Fruit fly (Drosophila melanogaster) whole organism, wandering third instar larva: ENCODE results near the gene btz.

Experiments used
- Hr78 ChIP-seq: fragments of >200 bp; optimal IDR thresholded peaks from 2 replicates; lab custom pipeline; 2017; ENCODE audit warnings: missing biosample characterization, missing genetic modification characterization
- Rel ChIP-seq, 2 experiments: fragments of 200-800 bp; sonication (Bioruptor generic) in 1 of 2; optimal IDR thresholded peaks; 2 replicates in 1 of 2; 3 replicates in 1 of 2; lab custom pipeline; 2016 to 2019; ENCODE audit warnings: mild to moderate bottlenecking in 2 of 2, missing biosample characterization in 2 of 2, missing genetic modification characterization in 2 of 2, moderate library complexity in 1 of 2
- psq ChIP-seq: fragments of 200-800 bp; sonication (Bioruptor generic); optimal IDR thresholded peaks from 3 replicates; lab custom pipeline; 2017; ENCODE audit warnings: missing biosample characterization, mild to moderate bottlenecking, missing genetic modification characterization, moderate library complexity
- usp ChIP-seq: fragments of >200 bp; optimal IDR thresholded peaks from 2 replicates; lab custom pipeline; 2017; ENCODE audit warnings: missing biosample characterization, missing genetic modification characterization

- TF ChIP-seq psq (GFP tag; lab: Kevin White, UChicago) (no peak), Rel (GFP tag; optimal IDR thresholded peaks at IDR 0.05; lab: Kevin White, UChicago) (no peak), Rel (tag; optimal IDR thresholded peaks at IDR 0.05; lab: Kevin White, UChicago) (no peak), Hr78 (GFP tag; lab: Kevin White, UChicago) (no peak), usp (GFP tag; lab: Kevin White, UChicago) (no peak)
These were observed 6.1 kb upstream of the btz start, which contains the start of gene CG43319 for dm6 chr3R:27694018-27694417.
